Worm (Caenorhabditis elegans) whole organism, midembryonic: ENCODE measurements around the gene clec-62.

ENCODE experiments used
- flt-1 ChIP-seq: fragments of 200-800 bp; sonication (Bioruptor generic); IDR thresholded peaks from 2 replicates; pipeline ENCODE4 v1.3.6; 2022; ENCODE audit warnings: missing genetic modification characterization, missing compliant biosample characterization
- ref-1 ChIP-seq: fragments of 200-800 bp; sonication (Bioruptor generic); conservative IDR thresholded peaks from 2 replicates; pipeline ENCODE4 v1.3.6; 2022; ENCODE audit warnings: missing genetic modification reagents, missing genetic modification characterization, missing compliant biosample characterization
- ztf-23 ChIP-seq: fragments of 200-800 bp; sonication (Bioruptor generic); IDR thresholded peaks from 2 replicates; pipeline ENCODE4 v1.3.6; 2022; ENCODE audit warnings: missing genetic modification reagents, missing genetic modification characterization, missing compliant biosample characterization
- ztf-29 ChIP-seq: fragments of 200-800 bp; sonication (Bioruptor generic); IDR thresholded peaks from 2 replicates; pipeline ENCODE4 v1.3.6; 2022; ENCODE audit warnings: missing genetic modification reagents, missing genetic modification characterization, missing compliant biosample characterization

DNA sequence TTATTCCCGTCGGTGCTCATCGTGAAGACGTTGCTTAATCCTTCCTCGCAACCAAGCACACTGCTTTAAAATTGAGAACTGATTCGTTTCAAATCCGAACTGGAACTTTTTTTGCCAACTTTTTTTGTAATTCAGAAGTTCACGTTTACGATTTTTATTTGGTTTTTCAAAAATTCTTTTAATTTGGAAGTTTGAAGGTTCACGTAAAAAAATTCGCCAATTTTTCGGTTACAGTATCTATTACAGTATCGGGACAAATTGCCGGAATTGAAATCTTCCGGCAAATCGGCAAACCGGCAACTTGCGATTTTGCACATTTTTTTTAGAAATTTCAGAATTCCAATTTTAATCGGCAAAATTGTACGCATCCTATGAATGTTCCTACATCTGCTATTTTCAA lies 33.3 kb upstream of the clec-62 start, which contains the start of gene F58G1.3:
- TF ChIP-seq flt-1 (GFP tag; lab: Robert Waterston, UW) = no peak
- no peak for TF ChIP-seq ztf-29 (GFP tag; lab: Robert Waterston, UW)
- TF ChIP-seq ref-1 (GFP tag; lab: Robert Waterston, UW) = no peak
- TF ChIP-seq ztf-23 (GFP tag; lab: Robert Waterston, UW) = no peak
